Fruit fly (Drosophila melanogaster) S2 (cell line): ENCODE data around the gene Sirt7.

Source experiments
- CG8478 ChIP-seq: fragments of >200 bp; optimal IDR thresholded peaks from 2 replicates; lab custom pipeline; 2018
- CTCF ChIP-seq, 2 experiments: fragments of >200 bp; optimal IDR thresholded peaks; 2 replicates each; lab custom pipeline; 2018

Sirt7 gene

dm6 chr3R:29055710-29056109, at the start of gene Sirt7:
TSS of gene Sirt7 (plus strand) at chr3R:29055927.
- peak in 1 of 2 experiments; percentile 27 for TF ChIP-seq CTCF (optimal IDR thresholded peaks at IDR 0.05; lab: Kevin White, UChicago)
- TF ChIP-seq CG8478 (lab: Kevin White, UChicago), result no peak

dm6 chr3R:29011144-29011543, 44.6 kb upstream of the Sirt7 start:
- TF ChIP-seq CTCF (optimal IDR thresholded peaks at IDR 0.05; lab: Kevin White, UChicago), result no peak

DNA sequence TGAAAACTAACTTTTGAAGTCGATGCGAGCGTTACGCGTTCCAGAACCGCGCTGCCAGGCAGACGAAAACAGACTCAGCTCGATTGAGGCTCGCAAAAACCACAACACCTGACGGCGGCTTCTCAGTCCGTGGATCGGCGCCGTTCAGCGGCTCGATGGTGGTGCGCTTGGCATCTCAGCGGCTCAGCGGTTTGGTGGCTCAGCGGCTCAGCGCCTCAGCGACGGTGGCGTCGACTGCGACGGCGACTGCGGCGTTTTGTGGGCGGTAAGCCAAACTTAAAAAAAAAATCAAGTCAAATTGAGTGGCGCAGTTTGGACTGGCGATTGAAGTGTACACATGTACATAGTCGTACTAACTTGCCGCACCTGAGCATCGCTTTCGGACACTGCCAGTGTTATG, 35.4 kb upstream of the Sirt7 start, which contains the start of gene wat:
Gene wat, minus strand, starts transcription at position 41 of the 400 bp plus-strand sequence.
- no peak for TF ChIP-seq CTCF (optimal IDR thresholded peaks at IDR 0.05; lab: Kevin White, UChicago)
- TF ChIP-seq CG8478 (lab: Kevin White, UChicago), result no peak

DNA sequence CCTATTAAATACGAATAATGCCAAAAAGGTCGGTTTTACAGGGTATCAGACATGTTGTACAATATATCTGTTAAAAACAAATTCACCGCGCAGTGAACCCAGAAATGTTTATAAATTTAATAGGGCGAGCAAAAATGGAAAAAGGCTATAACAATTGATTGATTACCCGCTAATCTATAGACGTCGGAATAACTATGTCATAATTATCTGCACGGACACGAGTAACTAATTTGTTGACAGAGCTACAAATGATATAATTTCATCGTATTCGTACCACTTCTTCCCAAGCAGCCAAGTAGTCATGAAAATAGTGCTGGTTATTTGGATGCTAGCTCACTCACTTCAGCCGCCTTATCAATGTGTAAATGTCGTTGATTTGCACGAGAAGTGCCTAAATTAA, 31.1 kb upstream of the Sirt7 start, which contains the start of gene CG14518:
Gene CG14518, plus strand, starts transcription at position 301 of the 400 bp plus-strand sequence.
- TF ChIP-seq CTCF (optimal IDR thresholded peaks at IDR 0.05; lab: Kevin White, UChicago) (no peak), CG8478 (lab: Kevin White, UChicago) (no peak)

DNA sequence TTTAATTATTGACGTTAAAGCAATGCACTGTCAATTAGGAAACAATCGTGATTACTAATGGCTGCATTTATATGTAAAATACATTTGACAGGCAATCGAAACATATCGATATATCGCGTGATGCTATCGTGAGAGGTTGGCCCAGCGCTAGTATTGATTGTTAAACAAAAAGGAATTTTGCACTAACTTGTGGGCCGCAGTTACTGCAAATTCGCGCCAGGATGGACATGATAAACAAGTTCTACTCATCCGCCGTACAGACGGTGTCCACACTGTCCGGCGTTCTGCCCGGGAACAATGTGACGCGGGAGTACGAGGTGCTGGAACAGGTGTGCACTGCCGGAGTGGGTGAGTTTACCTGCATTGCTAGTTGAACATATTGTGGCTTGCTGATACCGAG, 28.6 kb upstream of the Sirt7 start, which contains the start of the genes eIF4E6 and CG1951:
Gene eIF4E6, minus strand, starts transcription at position 53 of the 400 bp plus-strand sequence.
Gene CG1951, plus strand, starts transcription at position 115 of the 400 bp plus-strand sequence.
- TF ChIP-seq CTCF (optimal IDR thresholded peaks at IDR 0.05; lab: Kevin White, UChicago) (peak in 1 of 2 experiments; percentile 39), CG8478 (lab: Kevin White, UChicago) (no peak)

- no peak for TF ChIP-seq CG8478 (lab: Kevin White, UChicago)
- TF ChIP-seq CTCF (optimal IDR thresholded peaks at IDR 0.05; lab: Kevin White, UChicago), result no peak
Measured at dm6 chr3R:29032542-29032941, 23.2 kb upstream of the Sirt7 start, which contains the start of gene Ssl2. TSS of gene Ssl2 (minus strand) at chr3R:29032642.

- no peak for TF ChIP-seq CG8478 (lab: Kevin White, UChicago)
- TF ChIP-seq CTCF (optimal IDR thresholded peaks at IDR 0.05; lab: Kevin White, UChicago), result no peak
Measured at dm6 chr3R:29033909-29034629, 21.7 kb upstream of the Sirt7 start, which contains the start of the genes beta4GalNAcTB and Cpsf100. TSS of gene beta4GalNAcTB (minus strand) at chr3R:29034008. TSS of gene Cpsf100 (plus strand) at chr3R:29034573.

DNA sequence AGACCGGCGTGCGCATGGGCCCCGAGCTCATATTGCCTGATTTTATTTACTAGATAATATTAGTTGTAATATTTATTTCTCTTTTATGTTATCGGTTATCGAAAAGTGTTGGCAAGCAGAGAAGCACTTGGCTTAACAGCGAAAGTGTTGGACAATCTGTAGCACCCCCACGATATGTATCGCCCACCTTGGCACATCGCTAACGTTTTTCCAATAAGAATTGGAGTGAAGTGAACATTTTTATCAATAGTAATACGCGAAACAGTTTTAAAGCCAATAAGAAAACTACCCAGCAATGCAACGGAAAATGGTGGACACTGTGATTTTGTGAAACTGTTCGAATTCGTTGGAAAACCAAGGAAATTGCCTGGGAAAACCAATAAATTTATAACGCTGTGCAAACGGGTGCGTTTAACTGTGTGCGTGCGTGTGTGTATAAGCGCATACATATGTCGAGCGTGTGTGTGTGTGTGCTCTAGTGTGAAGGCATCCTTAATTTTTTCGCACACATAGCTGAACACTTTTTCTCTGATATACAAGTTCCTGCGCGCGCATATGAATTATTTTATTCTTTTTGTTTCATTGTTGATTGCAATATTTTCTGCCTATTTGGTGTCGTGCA, 16.7 kb upstream of the Sirt7 start, which contains the start of the genes Slu7 and Pkc98E:
Gene Slu7, minus strand, starts transcription at position 112 of the 622 bp plus-strand sequence.
Gene Pkc98E, plus strand, starts transcription at position 197 of the 622 bp plus-strand sequence.
- no peak for TF ChIP-seq CTCF (optimal IDR thresholded peaks at IDR 0.05; lab: Kevin White, UChicago)
- no peak for TF ChIP-seq CG8478 (lab: Kevin White, UChicago)

- TF ChIP-seq CTCF (optimal IDR thresholded peaks at IDR 0.05; lab: Kevin White, UChicago) (no peak), CG8478 (lab: Kevin White, UChicago) (no peak)
Measured at dm6 chr3R:29039704-29040430, 15.9 kb upstream of the Sirt7 start.

- TF ChIP-seq CG8478 (lab: Kevin White, UChicago), result no peak
- no peak for TF ChIP-seq CTCF (optimal IDR thresholded peaks at IDR 0.05; lab: Kevin White, UChicago)
Measured at dm6 chr3R:29040526-29041195, 15.1 kb upstream of the Sirt7 start.

dm6 chr3R:29049055-29049722, 6.5 kb upstream of the Sirt7 start, which contains the start of gene CG11837:
TSS of gene CG11837 (plus strand) at chr3R:29049493.
- no peak for TF ChIP-seq CTCF (optimal IDR thresholded peaks at IDR 0.05; lab: Kevin White, UChicago)
- TF ChIP-seq CG8478 (lab: Kevin White, UChicago), result no peak

DNA sequence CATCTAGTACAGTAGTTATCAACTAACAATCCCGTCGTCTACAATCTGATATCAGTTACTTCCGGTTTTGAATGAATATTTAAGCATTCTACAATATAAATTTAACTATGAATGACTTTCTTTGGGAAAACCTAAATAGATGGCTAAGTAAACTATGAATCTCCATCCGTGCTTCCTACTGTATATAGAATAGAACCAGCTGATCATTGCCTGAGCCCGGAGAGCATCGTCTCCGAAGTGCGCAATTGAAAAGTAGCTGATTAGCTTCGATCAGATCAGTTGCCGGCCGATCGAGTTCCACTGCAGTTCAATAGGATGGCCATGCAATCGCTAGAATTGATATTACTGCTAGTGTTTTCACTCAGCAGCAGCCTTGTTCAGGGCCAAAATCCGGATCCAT, 5.0 kb upstream of the Sirt7 start, which contains the start of gene CG11841:
Gene CG11841, plus strand, starts transcription at position 301 of the 400 bp plus-strand sequence.
- TF ChIP-seq CTCF (optimal IDR thresholded peaks at IDR 0.05; lab: Kevin White, UChicago) (no peak), CG8478 (lab: Kevin White, UChicago) (no peak)

DNA sequence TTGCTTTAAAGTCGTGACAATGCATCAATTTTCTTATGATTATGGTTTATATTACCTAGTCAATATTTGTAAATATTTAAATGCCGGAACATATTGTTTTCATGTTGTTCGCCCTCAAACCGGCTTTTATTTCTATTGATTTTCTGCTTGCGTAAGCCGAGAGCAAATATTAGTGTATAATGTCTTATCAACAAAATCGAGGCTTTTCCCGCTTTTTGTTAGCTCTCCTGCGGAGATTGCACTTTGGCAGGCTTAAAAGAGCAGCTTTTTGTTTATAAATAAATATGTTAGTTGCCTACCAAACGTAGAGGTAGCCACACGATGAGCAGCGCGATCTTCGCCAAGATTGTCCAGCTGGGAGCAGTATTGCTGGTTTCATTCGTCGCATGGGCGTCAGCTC, 3.3 kb upstream of the Sirt7 start, which contains the start of gene CG11842:
Gene CG11842, plus strand, starts transcription at position 301 of the 400 bp plus-strand sequence.
- TF ChIP-seq CG8478 (lab: Kevin White, UChicago), result no peak
- TF ChIP-seq CTCF (optimal IDR thresholded peaks at IDR 0.05; lab: Kevin White, UChicago), result no peak
